Comparison of ENCODE assay signal across 3 worm cellular contexts in genomic region chrII:11162390-11162789, ce11.
TF ChIP-seq lines count a peak whose summit lies in the region.

ptr-13 (minus strand) TSS chrII:11162481.

TF ChIP-seq in whole organism, L1 larva, 84 proteins besides CTCF, POLR2A, EP300 and RAD21:
- TF ChIP-seq blmp-1 (tag; optimal IDR thresholded peaks at IDR 0.05; lab: Kevin White, UChicago), result peak; percentile 79
- TF ChIP-seq ceh-82 (tag; optimal IDR thresholded peaks at IDR 0.05; lab: Kevin White, UChicago), result no peak
- TF ChIP-seq elt-3 (tag; optimal IDR thresholded peaks at IDR 0.05; lab: Kevin White, UChicago), result peak in 2 of 6 experiments; percentile 2 to 54
- TF ChIP-seq skn-1 (tag; optimal IDR thresholded peaks at IDR 0.05; lab: Kevin White, UChicago), result no peak

TF ChIP-seq in whole organism, L2 larva, 48 proteins besides CTCF, POLR2A, EP300 and RAD21:
- TF ChIP-seq snpc-4 (tag; optimal IDR thresholded peaks at IDR 0.05; lab: Kevin White, UChicago), result no peak
- TF ChIP-seq zag-1 (tag; optimal IDR thresholded peaks at IDR 0.05; lab: Kevin White, UChicago), result no peak
- no peak for TF ChIP-seq crh-2 (tag; optimal IDR thresholded peaks at IDR 0.05; lab: Kevin White, UChicago)
- peak; percentile 69 for TF ChIP-seq blmp-1 (tag; optimal IDR thresholded peaks at IDR 0.05; lab: Kevin White, UChicago; ENCODE audit: insufficient read depth)
- no peak for TF ChIP-seq mdl-1 (tag; optimal IDR thresholded peaks at IDR 0.05; lab: Kevin White, UChicago)
- TF ChIP-seq sem-4 (tag; optimal IDR thresholded peaks at IDR 0.05; lab: Kevin White, UChicago), result no peak
- no peak for TF ChIP-seq unc-39 (tag; optimal IDR thresholded peaks at IDR 0.05; lab: Kevin White, UChicago)

TF ChIP-seq in whole organism, L4 larva, 104 proteins besides CTCF, POLR2A, EP300 and RAD21:
- TF ChIP-seq egl-27 (tag; optimal IDR thresholded peaks at IDR 0.05; lab: Kevin White, UChicago) (no peak), pqm-1 (tag; optimal IDR thresholded peaks at IDR 0.05; lab: Kevin White, UChicago) (no peak), dmd-8 (GFP tag; IDR thresholded peaks at IDR 0.05; lab: Robert Waterston, UW) (no peak), nhr-28 (tag; optimal IDR thresholded peaks at IDR 0.05; lab: Kevin White, UChicago) (peak; percentile 41), nhr-237 (tag; optimal IDR thresholded peaks at IDR 0.05; lab: Kevin White, UChicago) (no peak), gei-8 (GFP tag; optimal IDR thresholded peaks at IDR 0.05; lab: Kevin White, UChicago) (no peak), aha-1 (tag; lab: Kevin White, UChicago) (peak; percentile 6), lim-7 (GFP tag; IDR thresholded peaks at IDR 0.05; lab: Robert Waterston, UW) (no peak)

Comparison
In these comparisons a context has a peak if more than half of its experiments do, and no peak if none do; other contexts are left out.
1. Of the 29 proteins assayed by ChIP-seq in both whole organism, L4 larva and whole organism, L1 larva: peak only in whole organism, L4 larva: aha-1 and nhr-28; only in whole organism, L1 larva: none; in both: none; in neither: 27.